Worm (Caenorhabditis elegans) whole organism, mixed stage, embryonic: ENCODE data around the gene Y49E10.10.

Experiments used
- flh-1 ChIP-seq: fragments of 200-800 bp; sonication (Bioruptor generic); optimal IDR thresholded peaks from 2 replicates; lab custom pipeline; 2018; ENCODE audit warnings: mild to moderate bottlenecking, missing genetic modification characterization, moderate library complexity, missing compliant biosample characterization
- unc-62 ChIP-seq: fragments of 150-350 bp; optimal IDR thresholded peaks from 2 replicates; lab custom pipeline; 2014; ENCODE audit warnings: missing biosample characterization, missing genetic modification reagents, missing genetic modification characterization

- TF ChIP-seq unc-62 (GFP tag; lab: Kevin White, UChicago), result no peak
- TF ChIP-seq flh-1 (GFP tag; lab: Kevin White, UChicago), result no peak
Observed at ce11 chrIII:12351301-12351700, 44.0 kb upstream of the Y49E10.10 start, which contains the start of the genes pph-4.1 and Y75B8A.31.
